Worm (Caenorhabditis elegans) whole organism, late embryonic: ENCODE results near the gene Y51A2D.8.

Experiments
- dmd-4 ChIP-seq: sonication (generic microtip); optimal IDR thresholded peaks from 2 replicates; lab custom pipeline; 2016; ENCODE audit warnings: borderline replicate concordance, missing genetic modification characterization, missing compliant biosample characterization
- pqm-1 ChIP-seq: sonication (generic microtip); optimal IDR thresholded peaks from 2 replicates; lab custom pipeline; 2016; ENCODE audit warnings: missing genetic modification characterization, missing compliant biosample characterization

DNA sequence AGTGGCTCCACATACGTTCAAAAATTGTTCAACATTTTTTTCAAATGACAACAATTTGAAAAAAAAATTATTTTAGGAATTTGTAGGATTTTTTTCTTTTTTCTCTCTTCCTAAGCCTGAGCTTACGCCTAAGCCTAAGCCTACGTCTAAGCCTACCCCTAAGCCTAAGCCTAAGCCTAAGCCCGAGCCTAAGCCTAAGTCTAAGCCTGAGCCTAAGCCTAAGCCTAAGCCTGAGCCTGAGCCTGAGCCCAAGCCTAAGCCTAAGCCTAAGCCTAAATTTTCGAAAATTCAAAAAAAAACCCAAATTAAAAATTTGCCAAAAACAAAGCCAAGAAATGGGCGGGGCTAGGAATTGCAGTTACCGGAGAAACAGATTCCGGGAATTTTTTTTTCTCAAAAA, 44.1 kb upstream of the Y51A2D.8 start:
- no peak for TF ChIP-seq pqm-1 (tag; lab: Kevin White, UChicago)
- TF ChIP-seq dmd-4 = no peak
